Fruit fly (Drosophila melanogaster): ENCODE measurements around the gene spn-A.

The spn-A gene

dm6 chr3R:30012602-30013489 lies 43.0 kb downstream of the spn-A start (continued):
- no peak for TF ChIP-seq zf30C (GFP tag; optimal IDR thresholded peaks at IDR 0.05)
- peak; percentile 78 for TF ChIP-seq CG13624 (GFP tag; optimal IDR thresholded peaks at IDR 0.05)
- TF ChIP-seq CG9876 (GFP tag; optimal IDR thresholded peaks at IDR 0.05), result no peak
- TF ChIP-seq NFAT (GFP tag; IDR thresholded peaks at IDR 0.05), result peak; percentile 49; the same call in 1 of the 2 replicates
- TF ChIP-seq CG30403 (GFP tag; optimal IDR thresholded peaks at IDR 0.05), result no peak
- no peak for TF ChIP-seq CG3407 (GFP tag; optimal IDR thresholded peaks at IDR 0.05)
- no peak for TF ChIP-seq CG1602 (GFP tag; optimal IDR thresholded peaks at IDR 0.05)
- peak; percentile 73 for TF ChIP-seq CG9932 (GFP tag; IDR thresholded peaks at IDR 0.05)
- no peak for TF ChIP-seq CG3065 (GFP tag; optimal IDR thresholded peaks at IDR 0.05)
- TF ChIP-seq CG31224 (GFP tag; IDR thresholded peaks at IDR 0.05), result peak; percentile 43
- no peak for TF ChIP-seq tll (GFP tag; optimal IDR thresholded peaks at IDR 0.05)
- TF ChIP-seq btn (GFP tag; optimal IDR thresholded peaks at IDR 0.05), result no peak
- TF ChIP-seq Max (GFP tag; optimal IDR thresholded peaks at IDR 0.05), result no peak
- TF ChIP-seq Dp (GFP tag; optimal IDR thresholded peaks at IDR 0.05), result no peak
- TF ChIP-seq CG8924 (tag; optimal IDR thresholded peaks at IDR 0.05), result no peak
- TF ChIP-seq Tbp (GFP tag; optimal IDR thresholded peaks at IDR 0.05), result no peak
- TF ChIP-seq eyg (GFP tag; optimal IDR thresholded peaks at IDR 0.05), result no peak
- peak; percentile 56 for TF ChIP-seq lab (GFP tag; optimal IDR thresholded peaks at IDR 0.05)
- no peak for TF ChIP-seq CG8478 (optimal IDR thresholded peaks at IDR 0.05)
- TF ChIP-seq Gug (GFP tag; IDR thresholded peaks at IDR 0.05), result 0 out of 4 replicates have a peak, but pooled peaks have one; percentile 20
- TF ChIP-seq HmgD (GFP tag; optimal IDR thresholded peaks at IDR 0.05), result no peak
- TF ChIP-seq Meics (GFP tag; optimal IDR thresholded peaks at IDR 0.05), result peak; percentile 46
- no peak for TF ChIP-seq CG4730 (GFP tag; IDR thresholded peaks at IDR 0.05)
- TF ChIP-seq grn (GFP tag; optimal IDR thresholded peaks at IDR 0.05), result peak; percentile 71
- no peak for TF ChIP-seq Sox100B (GFP tag; optimal IDR thresholded peaks at IDR 0.05)
- no peak for TF ChIP-seq prd (optimal IDR thresholded peaks at IDR 0.05)
- peak; percentile 35; the same call in 1 of the 3 replicates for TF ChIP-seq prd (GFP tag; IDR thresholded peaks at IDR 0.05)
- TF ChIP-seq ems (GFP tag; optimal IDR thresholded peaks at IDR 0.05), result peak; percentile 7
- peak; percentile 54; the same call in 2 of the 3 replicates for TF ChIP-seq dysf (GFP tag; IDR thresholded peaks at IDR 0.05)
- 0 out of 2 replicates have a peak, but pooled peaks have one; percentile 9 for TF ChIP-seq ttk (GFP tag; IDR thresholded peaks at IDR 0.05)
- TF ChIP-seq CG14050 (GFP tag; IDR thresholded peaks at IDR 0.05), result no peak
- no peak for TF ChIP-seq CG12236 (GFP tag; optimal IDR thresholded peaks at IDR 0.05)
- TF ChIP-seq gfzf (GFP tag; optimal IDR thresholded peaks at IDR 0.05), result no peak
- TF ChIP-seq Pdp1 (GFP tag; optimal IDR thresholded peaks at IDR 0.05), result peak in 1 of 2 experiments; percentile 88
- TF ChIP-seq bcd (GFP tag; optimal IDR thresholded peaks at IDR 0.05), result peak; percentile 23
- TF ChIP-seq CG12299 (tag; optimal IDR thresholded peaks at IDR 0.05), result no peak
- peak; percentile 23; the same call in 1 of the 2 replicates for TF ChIP-seq ranshi (GFP tag; IDR thresholded peaks at IDR 0.05)
- TF ChIP-seq CG2678 (tag; optimal IDR thresholded peaks at IDR 0.05), result peak; percentile 49
- TF ChIP-seq CG11085 (GFP tag; IDR thresholded peaks at IDR 0.05), result 0 out of 2 replicates have a peak, but pooled peaks have one; percentile 39
- peak; percentile 28 for TF ChIP-seq CG9727 (GFP tag; optimal IDR thresholded peaks at IDR 0.05)
- peak; percentile 6 for TF ChIP-seq CG7839 (tag; optimal IDR thresholded peaks at IDR 0.05)
- no peak for TF ChIP-seq CG15073 (GFP tag; optimal IDR thresholded peaks at IDR 0.05)
- TF ChIP-seq lbe (GFP tag; optimal IDR thresholded peaks at IDR 0.05), result no peak
- TF ChIP-seq lilli (GFP tag; optimal IDR thresholded peaks at IDR 0.05), result peak; percentile 19
- no peak for TF ChIP-seq Camta (GFP tag; optimal IDR thresholded peaks at IDR 0.05)
- peak; percentile 65 for TF ChIP-seq Rfx (GFP tag; IDR thresholded peaks at IDR 0.05)
- TF ChIP-seq Xbp1 (GFP tag; optimal IDR thresholded peaks at IDR 0.05), result peak; percentile 18
- TF ChIP-seq CG7786 (GFP tag; optimal IDR thresholded peaks at IDR 0.05), result no peak
- no peak for TF ChIP-seq CG7556 (GFP tag; optimal IDR thresholded peaks at IDR 0.05)
- no peak for TF ChIP-seq tio (GFP tag; optimal IDR thresholded peaks at IDR 0.05)
